Fruit fly (Drosophila melanogaster): Measurements from ENCODE around the gene Spn27A.

The Spn27A gene

dm6 chr2L:6701409-6702199 lies 28.5 kb upstream of the Spn27A start:
- no peak for TF ChIP-seq HLH106 (tag; optimal IDR thresholded peaks at IDR 0.05)
- no peak for TF ChIP-seq dsf (GFP tag; optimal IDR thresholded peaks at IDR 0.05; ENCODE audit: borderline replicate concordance)
- TF ChIP-seq Mio (GFP tag; optimal IDR thresholded peaks at IDR 0.05) = no peak
- TF ChIP-seq Vsx2 (GFP tag; optimal IDR thresholded peaks at IDR 0.05; ENCODE audit: partially characterized antibody) = no peak
- no peak for TF ChIP-seq brk (GFP tag; optimal IDR thresholded peaks at IDR 0.05)
- TF ChIP-seq foxo (GFP tag; optimal IDR thresholded peaks at IDR 0.05) = peak in 1 of 2 experiments; percentile 5
- TF ChIP-seq CG9705 (GFP tag; optimal IDR thresholded peaks at IDR 0.05) = no peak
- no peak for TF ChIP-seq woc (GFP tag; optimal IDR thresholded peaks at IDR 0.05)
- TF ChIP-seq CG32264 (GFP tag; optimal IDR thresholded peaks at IDR 0.05) = no peak
- no peak for TF ChIP-seq rgr (GFP tag; optimal IDR thresholded peaks at IDR 0.05)
- no peak for TF ChIP-seq Hr83 (GFP tag; optimal IDR thresholded peaks at IDR 0.05; ENCODE audit: poor library complexity, severe bottlenecking)
- no peak for TF ChIP-seq usp (GFP tag; optimal IDR thresholded peaks at IDR 0.05)
- no peak for TF ChIP-seq Myc (optimal IDR thresholded peaks at IDR 0.05)
- TF ChIP-seq N (GFP tag; optimal IDR thresholded peaks at IDR 0.05) = no peak
- peak; percentile 16 for TF ChIP-seq fru (GFP tag; optimal IDR thresholded peaks at IDR 0.05)
- no peak for TF ChIP-seq Hnf4 (GFP tag; optimal IDR thresholded peaks at IDR 0.05)
- peak; percentile 5 for TF ChIP-seq h (GFP tag; optimal IDR thresholded peaks at IDR 0.05)
- no peak for TF ChIP-seq tai (GFP tag; optimal IDR thresholded peaks at IDR 0.05)
- no peak for TF ChIP-seq psq (GFP tag; optimal IDR thresholded peaks at IDR 0.05)
- TF ChIP-seq sv (GFP tag; optimal IDR thresholded peaks at IDR 0.05) = no peak
- no peak for TF ChIP-seq pan (optimal IDR thresholded peaks at IDR 0.05)
- no peak for TF ChIP-seq Abd-B (GFP tag; optimal IDR thresholded peaks at IDR 0.05)
- TF ChIP-seq GATAd (GFP tag; optimal IDR thresholded peaks at IDR 0.05) = no peak
- no peak for TF ChIP-seq sage (GFP tag; optimal IDR thresholded peaks at IDR 0.05)
- TF ChIP-seq dl (GFP tag; optimal IDR thresholded peaks at IDR 0.05; ENCODE audit: insufficient read depth in 1 of 2, partially characterized antibody in 2 of 2) = no peak
- TF ChIP-seq dmrt93B (GFP tag; optimal IDR thresholded peaks at IDR 0.05) = no peak

- TF ChIP-seq N (GFP tag; optimal IDR thresholded peaks at IDR 0.05) (no peak), sage (GFP tag; optimal IDR thresholded peaks at IDR 0.05) (no peak), ey (GFP tag; optimal IDR thresholded peaks at IDR 0.05) (no peak), dl (GFP tag; optimal IDR thresholded peaks at IDR 0.05; ENCODE audit: insufficient read depth in 1 of 2, partially characterized antibody in 2 of 2) (no peak), Dfd (GFP tag; optimal IDR thresholded peaks at IDR 0.05) (no peak), pan (optimal IDR thresholded peaks at IDR 0.05) (no peak), Hnf4 (GFP tag; optimal IDR thresholded peaks at IDR 0.05) (no peak)
These were observed 27.6 kb upstream of the Spn27A start for dm6 chr2L:6700742-6701141.

- TF ChIP-seq lola (GFP tag; optimal IDR thresholded peaks at IDR 0.05) = no peak
- peak; percentile 63 for TF ChIP-seq h (GFP tag; optimal IDR thresholded peaks at IDR 0.05)
- TF ChIP-seq dmrt93B (GFP tag; optimal IDR thresholded peaks at IDR 0.05) = peak; percentile 31
- TF ChIP-seq N (GFP tag; optimal IDR thresholded peaks at IDR 0.05) = no peak
- TF ChIP-seq Mio (GFP tag; optimal IDR thresholded peaks at IDR 0.05) = no peak
- TF ChIP-seq ey (GFP tag; optimal IDR thresholded peaks at IDR 0.05) = peak; percentile 63
- TF ChIP-seq Dif (GFP tag; optimal IDR thresholded peaks at IDR 0.05; ENCODE audit: partially characterized antibody) = no peak
- TF ChIP-seq psq (GFP tag; optimal IDR thresholded peaks at IDR 0.05) = peak; percentile 51
- peak; percentile 68 for TF ChIP-seq HLH106 (tag; optimal IDR thresholded peaks at IDR 0.05)
- TF ChIP-seq woc (GFP tag; optimal IDR thresholded peaks at IDR 0.05) = no peak
- TF ChIP-seq CG32264 (GFP tag; optimal IDR thresholded peaks at IDR 0.05) = peak; percentile 14
- peak; percentile 66 for TF ChIP-seq rgr (GFP tag; optimal IDR thresholded peaks at IDR 0.05)
- no peak for TF ChIP-seq dsf (GFP tag; optimal IDR thresholded peaks at IDR 0.05; ENCODE audit: borderline replicate concordance)
- TF ChIP-seq Hr78 (GFP tag; optimal IDR thresholded peaks at IDR 0.05) = no peak
- peak; percentile 60 for TF ChIP-seq OdsH (GFP tag; optimal IDR thresholded peaks at IDR 0.05)
- peak in 1 of 2 experiments; percentile 59 for TF ChIP-seq foxo (GFP tag; optimal IDR thresholded peaks at IDR 0.05)
- peak; percentile 52 for TF ChIP-seq Sp1 (GFP tag; optimal IDR thresholded peaks at IDR 0.05)
- TF ChIP-seq br (GFP tag; optimal IDR thresholded peaks at IDR 0.05) = peak; percentile 70
- TF ChIP-seq Vsx2 (GFP tag; optimal IDR thresholded peaks at IDR 0.05; ENCODE audit: partially characterized antibody) = no peak
- TF ChIP-seq fru (GFP tag; optimal IDR thresholded peaks at IDR 0.05) = peak; percentile 71
- TF ChIP-seq Hnf4 (GFP tag; optimal IDR thresholded peaks at IDR 0.05) = peak; percentile 48
These were observed 25.2 kb upstream of the Spn27A start for dm6 chr2L:6698387-6698786.
